Fruit fly (Drosophila melanogaster): Measurements from ENCODE around the gene pst.

Gene pst

dm6 chr3L:7338786-7339185 lies 21.3 kb downstream of the pst start (continued):
- TF ChIP-seq Trl (optimal IDR thresholded peaks at IDR 0.05) (no peak), Trl (GFP tag; optimal IDR thresholded peaks at IDR 0.05) (no peak), CG3995 (GFP tag; optimal IDR thresholded peaks at IDR 0.05) (peak; percentile 65), lola (GFP tag; optimal IDR thresholded peaks at IDR 0.05) (no peak), CG7745 (tag; optimal IDR thresholded peaks at IDR 0.05) (no peak), zfh1 (GFP tag; IDR thresholded peaks at IDR 0.05) (0 out of 3 replicates have a peak, but pooled peaks have one; percentile 39), CG6254 (GFP tag; optimal IDR thresholded peaks at IDR 0.05) (no peak), btn (GFP tag; optimal IDR thresholded peaks at IDR 0.05) (no peak), CG9609 (GFP tag; optimal IDR thresholded peaks at IDR 0.05) (no peak), MBD-R2 (GFP tag; IDR thresholded peaks at IDR 0.05) (peak; percentile 63), her (GFP tag; optimal IDR thresholded peaks at IDR 0.05) (no peak), CG10431 (GFP tag; optimal IDR thresholded peaks at IDR 0.05) (no peak), ERR (GFP tag; optimal IDR thresholded peaks at IDR 0.05) (no peak), CG18599 (GFP tag; optimal IDR thresholded peaks at IDR 0.05) (no peak), slbo (GFP tag; IDR thresholded peaks at IDR 0.05) (peak; percentile 43; the same call in 1 of the 2 replicates), E2f1 (GFP tag; IDR thresholded peaks at IDR 0.05) (peak; percentile 38; the same call in 1 of the 2 replicates), Dfd (GFP tag; optimal IDR thresholded peaks at IDR 0.05) (no peak), h (optimal IDR thresholded peaks at IDR 0.05) (no peak)

dm6 chr3L:7334990-7335389 lies 25.1 kb downstream of the pst start, which contains the start of the genes wrm1 and wrm2:
TSS of gene wrm1 (minus strand) at chr3L:7335226.
TSS of gene wrm2 (minus strand) at chr3L:7335226.
- no peak for TF ChIP-seq CG1233 (GFP tag; optimal IDR thresholded peaks at IDR 0.05)
- TF ChIP-seq esg (GFP tag; conservative IDR thresholded peaks at IDR 0.05), result no peak
- TF ChIP-seq CG8281 (tag; optimal IDR thresholded peaks at IDR 0.05), result no peak
- no peak for TF ChIP-seq Ssrp (tag; optimal IDR thresholded peaks at IDR 0.05)
- TF ChIP-seq tup (GFP tag; optimal IDR thresholded peaks at IDR 0.05), result no peak
- no peak for TF ChIP-seq CG9727 (GFP tag; optimal IDR thresholded peaks at IDR 0.05)
- TF ChIP-seq CG17802 (tag; optimal IDR thresholded peaks at IDR 0.05), result no peak
- no peak for TF ChIP-seq pros (GFP tag; optimal IDR thresholded peaks at IDR 0.05)
- TF ChIP-seq CG31365 (tag; optimal IDR thresholded peaks at IDR 0.05), result no peak
- no peak for TF ChIP-seq trh (GFP tag; optimal IDR thresholded peaks at IDR 0.05)
- TF ChIP-seq Usf (GFP tag; optimal IDR thresholded peaks at IDR 0.05), result no peak
- TF ChIP-seq CG12104 (GFP tag; optimal IDR thresholded peaks at IDR 0.05), result no peak
- TF ChIP-seq C15 (GFP tag; IDR thresholded peaks at IDR 0.05), result no peak
- no peak for TF ChIP-seq CG30403 (GFP tag; optimal IDR thresholded peaks at IDR 0.05)
- TF ChIP-seq CG16779 (GFP tag; IDR thresholded peaks at IDR 0.05), result no peak
- peak; percentile 53 for TF ChIP-seq gcm (GFP tag; optimal IDR thresholded peaks at IDR 0.05)
- TF ChIP-seq lilli (GFP tag; optimal IDR thresholded peaks at IDR 0.05), result no peak
- TF ChIP-seq CG2202 (tag; optimal IDR thresholded peaks at IDR 0.05), result no peak
- no peak for TF ChIP-seq CG9609 (GFP tag; optimal IDR thresholded peaks at IDR 0.05)
- no peak for TF ChIP-seq danr (GFP tag; IDR thresholded peaks at IDR 0.05)
- TF ChIP-seq CG33557 (GFP tag; optimal IDR thresholded peaks at IDR 0.05), result peak; percentile 43
- no peak for TF ChIP-seq Chrac-16 (GFP tag; optimal IDR thresholded peaks at IDR 0.05)
- TF ChIP-seq Aef1 (GFP tag; IDR thresholded peaks at IDR 0.05), result no peak
- no peak for TF ChIP-seq CG10462 (GFP tag; optimal IDR thresholded peaks at IDR 0.05)
- no peak for TF ChIP-seq luna (GFP tag; optimal IDR thresholded peaks at IDR 0.05)
- TF ChIP-seq chinmo (GFP tag; IDR thresholded peaks at IDR 0.05; ENCODE audit: partially characterized antibody), result 0 out of 4 replicates have a peak, but pooled peaks have one; percentile 13
- no peak for TF ChIP-seq crc (GFP tag; optimal IDR thresholded peaks at IDR 0.05)
- no peak for TF ChIP-seq seq (GFP tag; IDR thresholded peaks at IDR 0.05)
- no peak for TF ChIP-seq CG17912 (GFP tag; optimal IDR thresholded peaks at IDR 0.05)
- no peak for TF ChIP-seq pfk (GFP tag; optimal IDR thresholded peaks at IDR 0.05)
- TF ChIP-seq bbx (GFP tag; IDR thresholded peaks at IDR 0.05; ENCODE audit: partially characterized antibody), result peak; percentile 79
- TF ChIP-seq cwo (GFP tag; optimal IDR thresholded peaks at IDR 0.05), result no peak
- TF ChIP-seq CG15269 (tag; optimal IDR thresholded peaks at IDR 0.05), result no peak
- TF ChIP-seq CG12299 (tag; optimal IDR thresholded peaks at IDR 0.05), result no peak
- no peak for TF ChIP-seq CG2678 (tag; optimal IDR thresholded peaks at IDR 0.05)

Data from whole organism, embryonic.